Fruit fly (Drosophila melanogaster): ENCODE results near the gene Mkp.

Mkp gene

DNA sequence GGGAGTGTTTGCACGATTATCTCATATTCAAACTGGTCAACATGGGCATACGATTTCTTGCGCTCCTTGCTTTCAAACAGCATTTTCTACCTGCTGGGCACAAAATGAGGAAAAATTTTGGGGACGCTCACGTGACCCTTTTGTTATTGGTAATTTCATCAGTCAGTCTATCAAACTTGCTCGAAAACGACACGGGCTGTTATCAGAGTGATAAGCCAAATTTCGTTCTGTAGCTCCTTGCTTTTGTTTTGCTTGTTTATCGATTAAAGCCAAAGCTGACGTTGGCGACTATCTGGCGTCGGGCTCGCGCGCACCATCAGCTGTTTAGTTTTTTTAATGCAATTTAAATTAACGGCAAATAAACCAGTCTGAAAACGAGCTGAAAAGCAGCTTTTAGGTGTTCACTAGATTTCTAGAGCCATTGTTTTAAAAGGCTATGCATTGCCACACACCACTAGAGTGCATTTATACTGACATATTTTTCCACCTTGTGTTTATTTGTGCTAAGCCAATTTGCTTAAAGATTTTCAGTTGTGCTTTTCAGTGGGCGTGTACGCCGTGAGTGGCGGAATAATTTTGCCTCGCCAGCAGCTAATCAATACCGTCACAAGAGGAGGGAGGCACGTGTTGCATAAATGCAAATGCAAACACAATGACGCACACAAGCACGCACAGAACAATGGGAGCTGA is 47.6 kb downstream of the Mkp start (continued):
- no peak for TF ChIP-seq BtbVII (GFP tag; optimal IDR thresholded peaks at IDR 0.05)
- no peak for TF ChIP-seq CG10366 (GFP tag; IDR thresholded peaks at IDR 0.05)
- TF ChIP-seq CG18619 (GFP tag; optimal IDR thresholded peaks at IDR 0.05): no peak
- TF ChIP-seq jumu (GFP tag; optimal IDR thresholded peaks at IDR 0.05): no peak
- no peak for TF ChIP-seq CG8944 (GFP tag; optimal IDR thresholded peaks at IDR 0.05)
- TF ChIP-seq Kr (GFP tag; optimal IDR thresholded peaks at IDR 0.05): no peak
- TF ChIP-seq sob (GFP tag; IDR thresholded peaks at IDR 0.05): peak; percentile 25; the same call in 1 of the 2 replicates
- no peak for TF ChIP-seq ssp (GFP tag; IDR thresholded peaks at IDR 0.05)
- TF ChIP-seq az2 (GFP tag; optimal IDR thresholded peaks at IDR 0.05): no peak
- TF ChIP-seq caup (GFP tag; optimal IDR thresholded peaks at IDR 0.05; ENCODE audit: severe bottlenecking): peak; percentile 5
- peak; percentile 72 for TF ChIP-seq Med (GFP tag)
- TF ChIP-seq CG5180 (GFP tag; optimal IDR thresholded peaks at IDR 0.05): peak; percentile 85
- TF ChIP-seq sug (tag; optimal IDR thresholded peaks at IDR 0.05): peak; percentile 25
- TF ChIP-seq CG9797 (GFP tag; optimal IDR thresholded peaks at IDR 0.05): no peak
- TF ChIP-seq ATbp (GFP tag; optimal IDR thresholded peaks at IDR 0.05): peak; percentile 41
- peak; percentile 58 for TF ChIP-seq Asciz (GFP tag; optimal IDR thresholded peaks at IDR 0.05)
- TF ChIP-seq gro (GFP tag; optimal IDR thresholded peaks at IDR 0.05): no peak
- no peak for TF ChIP-seq kay (GFP tag; optimal IDR thresholded peaks at IDR 0.05)
- no peak for TF ChIP-seq CG3726 (GFP tag; IDR thresholded peaks at IDR 0.05)
- peak; percentile 22 for TF ChIP-seq fd64A (GFP tag; optimal IDR thresholded peaks at IDR 0.05)
- 0 out of 2 replicates have a peak, but pooled peaks have one; percentile 7 for TF ChIP-seq Nf-YA (GFP tag; IDR thresholded peaks at IDR 0.05)
- TF ChIP-seq CG9817 (tag; optimal IDR thresholded peaks at IDR 0.05): no peak
- TF ChIP-seq wek (GFP tag; optimal IDR thresholded peaks at IDR 0.05): peak; percentile 17
- no peak for TF ChIP-seq ftz-f1 (GFP tag; optimal IDR thresholded peaks at IDR 0.05)
- no peak for TF ChIP-seq CG4617 (GFP tag; optimal IDR thresholded peaks at IDR 0.05; ENCODE audit: borderline replicate concordance)
- TF ChIP-seq sc (optimal IDR thresholded peaks at IDR 0.05): no peak
- no peak for TF ChIP-seq sc (GFP tag; optimal IDR thresholded peaks at IDR 0.05)
- TF ChIP-seq slbo (GFP tag; IDR thresholded peaks at IDR 0.05): no peak
- TF ChIP-seq cwo (GFP tag; optimal IDR thresholded peaks at IDR 0.05): peak; percentile 89
- 0 out of 3 replicates have a peak, but pooled peaks have one; percentile 17 for TF ChIP-seq gce (GFP tag; IDR thresholded peaks at IDR 0.05)
- no peak for TF ChIP-seq br (optimal IDR thresholded peaks at IDR 0.05)
- peak; percentile 8; the same call in 1 of the 2 replicates for TF ChIP-seq ara (GFP tag; IDR thresholded peaks at IDR 0.05)
- no peak for TF ChIP-seq CG31441 (GFP tag; IDR thresholded peaks at IDR 0.05)
- TF ChIP-seq org-1 (GFP tag; optimal IDR thresholded peaks at IDR 0.05): no peak
- TF ChIP-seq GATAe (GFP tag; conservative IDR thresholded peaks at IDR 0.05): peak; percentile 62
- TF ChIP-seq CG17361 (GFP tag; IDR thresholded peaks at IDR 0.05): no peak
- TF ChIP-seq CG18011 (GFP tag; optimal IDR thresholded peaks at IDR 0.05): peak; percentile 93
- peak; percentile 44 for TF ChIP-seq mirr (GFP tag; optimal IDR thresholded peaks at IDR 0.05)
- no peak for TF ChIP-seq CG17328 (GFP tag; IDR thresholded peaks at IDR 0.05)
- no peak for TF ChIP-seq Dip3 (GFP tag; optimal IDR thresholded peaks at IDR 0.05)
- no peak for TF ChIP-seq gfzf (GFP tag; optimal IDR thresholded peaks at IDR 0.05)
- no peak for TF ChIP-seq Hand (GFP tag; optimal IDR thresholded peaks at IDR 0.05)
- no peak for TF ChIP-seq Hr3 (GFP tag; optimal IDR thresholded peaks at IDR 0.05)
- TF ChIP-seq CG43689 (GFP tag; IDR thresholded peaks at IDR 0.05): no peak
- no peak for TF ChIP-seq CG4854 (GFP tag; optimal IDR thresholded peaks at IDR 0.05)
- TF ChIP-seq CG8281 (tag; optimal IDR thresholded peaks at IDR 0.05): peak; percentile 9
- TF ChIP-seq CG11560 (tag; IDR thresholded peaks at IDR 0.05): no peak
- no peak for TF ChIP-seq Sox102F (GFP tag; optimal IDR thresholded peaks at IDR 0.05)
- TF ChIP-seq Xrp1 (GFP tag; IDR thresholded peaks at IDR 0.05): 0 out of 2 replicates have a peak, but pooled peaks have one; percentile 7
- no peak for TF ChIP-seq CG8924 (tag; optimal IDR thresholded peaks at IDR 0.05)

Measured in whole organism, embryonic.